Fruit fly (Drosophila melanogaster) whole organism, embryonic: ENCODE results near the gene CG32075.
A peak's percentile ranks its signal among the peaks of the same experiment; 100 is the strongest.

Source experiments
- Bteb2 ChIP-seq: fragments of 200-800 bp; sonication (Bioruptor generic); optimal IDR thresholded peaks from 2 replicates; lab custom pipeline; 2016; ENCODE audit warnings: missing biosample characterization, missing genetic modification characterization
- CG10209 ChIP-seq: fragments of 200-800 bp; sonication (Bioruptor generic); optimal IDR thresholded peaks from 3 replicates; lab custom pipeline; 2017; ENCODE audit warnings: missing biosample characterization, mild to moderate bottlenecking, missing genetic modification characterization, missing genetic modification reagents
- CG12391 ChIP-seq: fragments of 200-800 bp; sonication (Bioruptor generic); optimal IDR thresholded peaks from 3 replicates; lab custom pipeline; 2018; ENCODE audit warnings: missing biosample characterization, mild to moderate bottlenecking, missing genetic modification characterization, moderate library complexity
- CG13775 ChIP-seq: fragments of 200-800 bp; sonication (Bioruptor generic); optimal IDR thresholded peaks from 3 replicates; lab custom pipeline; 2017; ENCODE audit warnings: missing biosample characterization, mild to moderate bottlenecking, missing genetic modification characterization
- CG15479 ChIP-seq: fragments of 200-800 bp; sonication (Bioruptor generic); optimal IDR thresholded peaks from 3 replicates; lab custom pipeline; 2019; ENCODE audit warnings: missing biosample characterization, mild to moderate bottlenecking, missing genetic modification characterization, moderate library complexity
- CG17385 ChIP-seq: fragments of 200-800 bp; sonication (Bioruptor generic); optimal IDR thresholded peaks from 3 replicates; lab custom pipeline; 2018; ENCODE audit warnings: missing biosample characterization, mild to moderate bottlenecking, missing genetic modification characterization
- CG2712 ChIP-seq: fragments of 200-800 bp; optimal IDR thresholded peaks from 3 replicates; lab custom pipeline; 2019; ENCODE audit warnings: missing biosample characterization, mild to moderate bottlenecking, missing genetic modification characterization, moderate library complexity
- CG31441 ChIP-seq: fragments of 200-800 bp; sonication (Bioruptor generic); IDR thresholded peaks from 2 replicates; pipeline ENCODE4 v1.3.6; 2022; ENCODE audit warnings: missing biosample characterization, missing genetic modification characterization
- CG3281 ChIP-seq: fragments of 200-800 bp; sonication (Bioruptor generic); optimal IDR thresholded peaks from 3 replicates; lab custom pipeline; 2017; ENCODE audit warnings: missing biosample characterization, mild to moderate bottlenecking, missing genetic modification characterization
- CG3995 ChIP-seq: fragments of 200-800 bp; sonication (Bioruptor generic); optimal IDR thresholded peaks from 3 replicates; lab custom pipeline; 2016; ENCODE audit warnings: missing biosample characterization, missing genetic modification characterization
- CG4360 ChIP-seq: fragments of 200-800 bp; sonication (Bioruptor generic); IDR thresholded peaks from 2 replicates; pipeline ENCODE4 v1.3.6; 2022; ENCODE audit warnings: missing biosample characterization, missing genetic modification characterization
- CG4707 ChIP-seq: fragments of 200-800 bp; sonication (Bioruptor generic); optimal IDR thresholded peaks from 2 replicates; lab custom pipeline; 2018; ENCODE audit warnings: missing biosample characterization, mild to moderate bottlenecking, missing genetic modification characterization, moderate library complexity
- CG6272 ChIP-seq: fragments of 200-800 bp; sonication (Bioruptor generic); IDR thresholded peaks from 2 replicates; pipeline ENCODE4 v1.3.6; 2022; ENCODE audit warnings: missing biosample characterization, missing genetic modification characterization
- CG6689 ChIP-seq: fragments of 200-800 bp; sonication (Bioruptor generic); IDR thresholded peaks from 2 replicates; pipeline ENCODE4 v1.3.6; 2022; ENCODE audit warnings: missing biosample characterization, missing genetic modification characterization
- CG7963 ChIP-seq: fragments of 200-800 bp; sonication (Bioruptor generic); IDR thresholded peaks from 3 replicates; pipeline ENCODE4 v1.3.6; 2022; ENCODE audit warnings: missing biosample characterization, missing genetic modification characterization; ENCODE audit not compliant: partially characterized antibody
- CG8359 ChIP-seq: fragments of 200-800 bp; sonication (Bioruptor generic); optimal IDR thresholded peaks from 2 replicates; lab custom pipeline; 2017; ENCODE audit warnings: missing biosample characterization, mild to moderate bottlenecking, missing genetic modification characterization, borderline replicate concordance
- CG8765 ChIP-seq: fragments of 200-800 bp; sonication (Bioruptor generic); IDR thresholded peaks from 2 replicates; pipeline ENCODE4 v1.3.6; 2022; ENCODE audit warnings: missing biosample characterization, missing genetic modification characterization
- CG9876 ChIP-seq: fragments of 200-800 bp; sonication (Bioruptor generic); optimal IDR thresholded peaks from 2 replicates; lab custom pipeline; 2016; ENCODE audit warnings: missing biosample characterization, missing genetic modification characterization
- Dad ChIP-seq: fragments of 200-800 bp; sonication (Bioruptor generic); optimal IDR thresholded peaks from 3 replicates; lab custom pipeline; 2016; ENCODE audit warnings: missing biosample characterization, missing genetic modification characterization
- Dip2 ChIP-seq: fragments of 200-800 bp; sonication (Bioruptor generic); IDR thresholded peaks from 2 replicates; pipeline ENCODE4 v1.3.6; 2022; ENCODE audit warnings: missing biosample characterization, missing genetic modification characterization
- Dll ChIP-seq: fragments of 200-800 bp; sonication (Bioruptor generic); IDR thresholded peaks from 4 replicates; pipeline ENCODE4 v1.3.6; 2022; ENCODE audit warnings: missing biosample characterization, missing genetic modification characterization; ENCODE audit not compliant: partially characterized antibody
- Doc3 ChIP-seq: fragments of 200-800 bp; sonication (Bioruptor generic); IDR thresholded peaks from 3 replicates; pipeline ENCODE4 v1.3.6; 2022; ENCODE audit warnings: missing biosample characterization, missing genetic modification characterization; ENCODE audit not compliant: partially characterized antibody
- E2f1 ChIP-seq: fragments of 200-800 bp; sonication (Bioruptor generic); IDR thresholded peaks from 2 replicates; pipeline ENCODE4 v1.3.6; 2022; ENCODE audit warnings: missing biosample characterization, missing genetic modification characterization
- Ets97D ChIP-seq: fragments of 200-800 bp; sonication (Bioruptor generic); optimal IDR thresholded peaks from 3 replicates; lab custom pipeline; 2016; ENCODE audit warnings: missing biosample characterization, missing genetic modification characterization
- Gug ChIP-seq: fragments of 200-800 bp; sonication (Bioruptor generic); IDR thresholded peaks from 4 replicates; pipeline ENCODE4 v1.3.6; 2022; ENCODE audit warnings: missing biosample characterization, missing genetic modification characterization
- H15 ChIP-seq: fragments of 200-800 bp; sonication (Bioruptor generic); IDR thresholded peaks from 3 replicates; pipeline ENCODE4 v1.3.6; 2022; ENCODE audit warnings: missing biosample characterization, missing genetic modification characterization
- Hr51 ChIP-seq, 2 experiments: fragments of 200-800 bp; sonication (Bioruptor generic); optimal IDR thresholded peaks; 2 replicates in 1 of 2; 3 replicates in 1 of 2; lab custom pipeline; 2016 to 2018; ENCODE audit warnings: missing biosample characterization in 2 of 2, missing genetic modification characterization in 2 of 2, mild to moderate bottlenecking in 1 of 2, moderate library complexity in 1 of 2
- Med ChIP-seq: fragments of 200-800 bp; sonication (Bioruptor generic); peaks from one replicate; lab custom pipeline; 2016; ENCODE audit warnings: missing biosample characterization, missing genetic modification characterization, mild to moderate bottlenecking, inconsistent platforms, moderate library complexity
- NFAT ChIP-seq: fragments of 200-800 bp; sonication (Bioruptor generic); IDR thresholded peaks from 2 replicates; pipeline ENCODE4 v1.3.6; 2022; ENCODE audit warnings: missing biosample characterization, missing genetic modification characterization
- Oaz ChIP-seq: fragments of 200-800 bp; sonication (Bioruptor generic); IDR thresholded peaks from 2 replicates; pipeline ENCODE4 v1.3.6; 2022; ENCODE audit warnings: missing biosample characterization, missing genetic modification characterization
- Optix ChIP-seq: fragments of 200-800 bp; sonication (Bioruptor generic); IDR thresholded peaks from 3 replicates; pipeline ENCODE4 v1.3.6; 2022; ENCODE audit warnings: missing biosample characterization, missing genetic modification characterization
- Side ChIP-seq: fragments of 200-800 bp; sonication (Bioruptor generic); optimal IDR thresholded peaks from 2 replicates; lab custom pipeline; 2016; ENCODE audit warnings: missing biosample characterization, missing genetic modification characterization
- Ssrp ChIP-seq: fragments of 200-800 bp; sonication (Bioruptor generic); optimal IDR thresholded peaks from 2 replicates; lab custom pipeline; 2018; ENCODE audit warnings: missing biosample characterization, mild to moderate bottlenecking, missing genetic modification characterization, moderate library complexity
- aop ChIP-seq: fragments of 200-800 bp; sonication (Bioruptor generic); IDR thresholded peaks from 2 replicates; pipeline ENCODE4 v1.3.6; 2022; ENCODE audit warnings: missing biosample characterization, missing genetic modification characterization
- ase ChIP-seq: fragments of 200-800 bp; sonication (Bioruptor generic); IDR thresholded peaks from 3 replicates; pipeline ENCODE4 v1.3.6; 2022; ENCODE audit warnings: missing biosample characterization, missing genetic modification characterization
- bcd ChIP-seq: fragments of 200-800 bp; sonication (Bioruptor generic); optimal IDR thresholded peaks from 2 replicates; lab custom pipeline; 2017; ENCODE audit warnings: missing biosample characterization, mild to moderate bottlenecking, missing genetic modification characterization
- cas ChIP-seq: fragments of 200-800 bp; sonication (Bioruptor generic); IDR thresholded peaks from 2 replicates; pipeline ENCODE4 v1.3.6; 2022; ENCODE audit warnings: missing biosample characterization, missing genetic modification characterization
- crc ChIP-seq: fragments of 200-800 bp; sonication (Bioruptor generic); optimal IDR thresholded peaks from 2 replicates; lab custom pipeline; 2016; ENCODE audit warnings: missing biosample characterization, missing genetic modification characterization
- croc ChIP-seq: fragments of 200-800 bp; sonication (Bioruptor generic); conservative IDR thresholded peaks from 3 replicates; pipeline ENCODE4 v1.3.6; 2022; ENCODE audit warnings: missing biosample characterization, missing genetic modification characterization
- crp ChIP-seq, 2 experiments: fragments of 200-800 bp; sonication (Bioruptor generic); optimal IDR thresholded peaks; 2 replicates in 1 of 2; 3 replicates in 1 of 2; lab custom pipeline; 2017; ENCODE audit warnings: missing biosample characterization in 2 of 2, missing genetic modification characterization in 2 of 2, mild to moderate bottlenecking in 1 of 2, moderate library complexity in 1 of 2
- eyg ChIP-seq: fragments of 200-800 bp; sonication (Bioruptor generic); optimal IDR thresholded peaks from 3 replicates; lab custom pipeline; 2016; ENCODE audit warnings: missing biosample characterization, missing genetic modification characterization
- fd64A ChIP-seq: fragments of 200-800 bp; sonication (Bioruptor generic); optimal IDR thresholded peaks from 3 replicates; lab custom pipeline; 2018; ENCODE audit warnings: missing biosample characterization, mild to moderate bottlenecking, missing genetic modification characterization
- gem ChIP-seq: fragments of 200-800 bp; sonication (Bioruptor generic); optimal IDR thresholded peaks from 2 replicates; lab custom pipeline; 2019; ENCODE audit warnings: missing biosample characterization, mild to moderate bottlenecking, missing genetic modification characterization, moderate library complexity
- grau ChIP-seq: fragments of 200-800 bp; optimal IDR thresholded peaks from 3 replicates; lab custom pipeline; 2019; ENCODE audit warnings: missing biosample characterization, mild to moderate bottlenecking, missing genetic modification characterization, moderate library complexity
- kay ChIP-seq: fragments of 200-800 bp; sonication (Bioruptor generic); optimal IDR thresholded peaks from 2 replicates; lab custom pipeline; 2016; ENCODE audit warnings: missing biosample characterization, missing genetic modification characterization
- lab ChIP-seq: fragments of 200-800 bp; sonication (Bioruptor generic); optimal IDR thresholded peaks from 3 replicates; lab custom pipeline; 2017; ENCODE audit warnings: missing biosample characterization, missing genetic modification characterization, mild to moderate bottlenecking, moderate library complexity, missing genetic modification reagents
- mam ChIP-seq: fragments of 200-800 bp; sonication (Bioruptor generic); optimal IDR thresholded peaks from 3 replicates; lab custom pipeline; 2016; ENCODE audit warnings: missing biosample characterization, missing genetic modification characterization
- row ChIP-seq: fragments of 200-800 bp; sonication (Bioruptor generic); IDR thresholded peaks from 3 replicates; pipeline ENCODE4 v1.3.6; 2022; ENCODE audit warnings: missing biosample characterization, missing genetic modification characterization
- sc ChIP-seq, 3 experiments: fragments of >200 bp in 2 of 3; fragments of 200-800 bp in 1 of 3; sonication (Bioruptor generic) in 1 of 3; optimal IDR thresholded peaks; 2 replicates in 2 of 3; 3 replicates in 1 of 3; lab custom pipeline; 2017; ENCODE audit warnings: mild to moderate bottlenecking in 1 of 3, missing biosample characterization in 1 of 3, missing genetic modification characterization in 1 of 3, missing genetic modification reagents in 1 of 3
- shn ChIP-seq: fragments of 200-800 bp; sonication (Bioruptor generic); optimal IDR thresholded peaks from 3 replicates; lab custom pipeline; 2016; ENCODE audit warnings: missing biosample characterization, missing genetic modification characterization
- trem ChIP-seq: fragments of 200-800 bp; optimal IDR thresholded peaks from 3 replicates; lab custom pipeline; 2019; ENCODE audit warnings: missing biosample characterization, mild to moderate bottlenecking, missing genetic modification characterization, moderate library complexity

CG32075 gene

dm6 chr3L:11070372-11070854, 5.7 kb upstream of the CG32075 start, which contains the start of gene Mocs1 (continued):
- TF ChIP-seq grau (tag; lab: Kevin White, UChicago) = peak; percentile 17
- TF ChIP-seq Gug = no peak
- no peak for TF ChIP-seq Oaz
- TF ChIP-seq CG3995 (GFP tag; lab: Kevin White, UChicago) = no peak
- TF ChIP-seq E2f1 = no peak
- no peak for TF ChIP-seq CG10209 (GFP tag; lab: Kevin White, UChicago)
- no peak for TF ChIP-seq CG2712 (tag; lab: Kevin White, UChicago)
- no peak for TF ChIP-seq Ets97D (GFP tag; lab: Kevin White, UChicago)
- TF ChIP-seq CG8765 = no peak
- TF ChIP-seq Dad (GFP tag; lab: Kevin White, UChicago) = no peak
- TF ChIP-seq eyg (GFP tag; lab: Kevin White, UChicago) = no peak
- no peak for TF ChIP-seq CG6272 (GFP tag; lab: Robert Waterston, UW)
- TF ChIP-seq Dip2 = no peak
- TF ChIP-seq CG9876 (GFP tag; lab: Kevin White, UChicago) = no peak
- no peak for TF ChIP-seq shn
- TF ChIP-seq H15 (GFP tag; lab: Robert Waterston, UW) = no peak
- no peak for TF ChIP-seq CG17385 (GFP tag; lab: Kevin White, UChicago)
- TF ChIP-seq Bteb2 (GFP tag; lab: Kevin White, UChicago) = no peak
- TF ChIP-seq Dll (GFP tag; lab: Robert Waterston, UW) = no peak
- TF ChIP-seq row (GFP tag; lab: Robert Waterston, UW) = no peak
- TF ChIP-seq CG13775 = no peak
- no peak for TF ChIP-seq trem (tag; lab: Kevin White, UChicago)
- TF ChIP-seq crp (GFP tag; optimal IDR thresholded peaks at IDR 0.05; lab: Kevin White, UChicago) = peak in 1 of 2 experiments; percentile 77
- no peak for TF ChIP-seq aop (GFP tag; lab: Robert Waterston, UW)
- no peak for TF ChIP-seq gem (tag; lab: Kevin White, UChicago)
- no peak for TF ChIP-seq Hr51 (GFP tag; optimal IDR thresholded peaks at IDR 0.05; lab: Kevin White, UChicago)
- TF ChIP-seq CG12391 (tag; lab: Kevin White, UChicago) = no peak
- TF ChIP-seq croc (GFP tag; lab: Robert Waterston, UW) = no peak
- no peak for TF ChIP-seq Ssrp
- TF ChIP-seq ase = no peak
- TF ChIP-seq bcd (GFP tag; lab: Kevin White, UChicago) = no peak
- no peak for TF ChIP-seq CG8359
- no peak for TF ChIP-seq kay (GFP tag; lab: Kevin White, UChicago)
- peak; percentile 75 for TF ChIP-seq Med
- no peak for TF ChIP-seq CG31441 (GFP tag; lab: Robert Waterston, UW)
- TF ChIP-seq lab = peak; percentile 68
- TF ChIP-seq CG4360 (GFP tag; lab: Robert Waterston, UW) = no peak
- no peak for TF ChIP-seq crc (GFP tag; lab: Kevin White, UChicago)
- TF ChIP-seq CG6689 = no peak
- peak; percentile 23; the same call in 1 of the 2 replicates for TF ChIP-seq NFAT (GFP tag; lab: Robert Waterston, UW)
- no peak for TF ChIP-seq sc (optimal IDR thresholded peaks at IDR 0.05; lab: Kevin White, UChicago)
- no peak for TF ChIP-seq sc (GFP tag; optimal IDR thresholded peaks at IDR 0.05; lab: Kevin White, UChicago)
- TF ChIP-seq Side (GFP tag; lab: Kevin White, UChicago) = no peak
- no peak for TF ChIP-seq Doc3 (GFP tag; lab: Robert Waterston, UW)
- TF ChIP-seq CG4707 (GFP tag; lab: Kevin White, UChicago) = no peak
- TF ChIP-seq fd64A (GFP tag; lab: Kevin White, UChicago) = no peak
- TF ChIP-seq cas (GFP tag; lab: Robert Waterston, UW) = no peak
- TF ChIP-seq mam (GFP tag; lab: Kevin White, UChicago) = no peak
- TF ChIP-seq CG3281 = no peak
- no peak for TF ChIP-seq CG15479
- TF ChIP-seq Optix = no peak
- TF ChIP-seq CG7963 (GFP tag; lab: Robert Waterston, UW) = no peak
